Fruit fly (Drosophila melanogaster): ENCODE results near the gene CG43844.

The CG43844 gene

DNA sequence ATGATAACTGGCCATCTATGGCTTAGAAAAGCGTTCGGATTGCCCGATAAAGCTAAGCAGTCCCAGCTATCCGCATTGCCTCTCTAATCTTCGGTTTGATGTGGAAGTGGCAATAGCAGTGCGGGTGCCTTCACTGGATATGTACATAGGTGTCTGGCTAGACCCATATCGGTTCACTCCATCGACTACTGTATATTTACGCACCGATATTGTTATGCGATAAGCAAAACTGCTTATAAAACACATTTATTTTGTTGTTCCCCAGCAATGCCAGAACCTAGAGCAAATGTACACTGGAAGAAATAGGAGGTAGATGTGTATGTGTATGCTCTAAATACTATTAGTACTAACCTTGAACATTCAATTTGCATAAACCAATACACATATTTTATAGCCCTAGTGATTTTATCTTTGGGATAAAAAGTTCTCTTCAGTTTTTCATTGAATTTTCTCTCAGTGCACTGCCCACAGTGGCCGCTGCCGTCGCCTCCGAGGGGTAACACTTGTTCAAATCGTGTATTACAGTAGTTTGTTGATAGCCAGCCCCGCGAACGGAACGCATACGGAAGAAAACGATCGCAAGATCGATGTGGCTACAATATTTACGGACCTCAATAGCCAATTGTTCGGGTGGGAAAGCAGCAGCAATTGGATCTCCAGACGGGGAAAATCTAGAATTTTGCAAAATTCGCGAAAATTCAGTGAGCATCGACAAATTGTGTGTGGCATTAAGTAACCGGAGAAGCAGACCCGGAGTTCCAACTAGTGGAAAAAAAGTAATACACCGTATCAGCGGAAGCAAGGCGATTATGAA is 19.0 kb upstream of the CG43844 start, which contains the start of gene CG31431 (continued):
- TF ChIP-seq Mad (GFP tag; optimal IDR thresholded peaks at IDR 0.05) (peak; percentile 94), ac (GFP tag; optimal IDR thresholded peaks at IDR 0.05) (peak; percentile 88), Fer2 (tag; optimal IDR thresholded peaks at IDR 0.05) (peak; percentile 97), eve (GFP tag; optimal IDR thresholded peaks at IDR 0.05) (peak; percentile 73 to 97), CG16815 (GFP tag; optimal IDR thresholded peaks at IDR 0.05) (peak; percentile 92), Aef1 (GFP tag; IDR thresholded peaks at IDR 0.05) (peak; percentile 97), tup (GFP tag; optimal IDR thresholded peaks at IDR 0.05) (peak; percentile 94), sob (GFP tag; IDR thresholded peaks at IDR 0.05) (peak; percentile 99), nerfin-1 (tag; optimal IDR thresholded peaks at IDR 0.05) (peak; percentile 90), CG10147 (GFP tag; optimal IDR thresholded peaks at IDR 0.05) (peak; percentile 95), slbo (GFP tag; IDR thresholded peaks at IDR 0.05) (peak; percentile 99), Asciz (GFP tag; optimal IDR thresholded peaks at IDR 0.05) (peak; percentile 94), Lpt (GFP tag; optimal IDR thresholded peaks at IDR 0.05) (no peak), pfk (GFP tag; optimal IDR thresholded peaks at IDR 0.05) (peak; percentile 45), CG15696 (tag; optimal IDR thresholded peaks at IDR 0.05) (peak; percentile 96), HLH4C (GFP tag; IDR thresholded peaks at IDR 0.05; ENCODE audit: partially characterized antibody) (no peak), CG12104 (GFP tag; optimal IDR thresholded peaks at IDR 0.05) (peak; percentile 95), CG12155 (GFP tag; optimal IDR thresholded peaks at IDR 0.05) (peak; percentile 96), CG10565 (GFP tag; optimal IDR thresholded peaks at IDR 0.05) (peak; percentile 91), wdn (GFP tag; IDR thresholded peaks at IDR 0.05) (peak; percentile 97), H2.0 (GFP tag; IDR thresholded peaks at IDR 0.05) (peak; percentile 97), bigmax (GFP tag; optimal IDR thresholded peaks at IDR 0.05) (peak; percentile 55), tgo (GFP tag; IDR thresholded peaks at IDR 0.05) (peak; percentile 98), Kr (GFP tag; optimal IDR thresholded peaks at IDR 0.05) (peak; percentile 43), CG15514 (GFP tag; optimal IDR thresholded peaks at IDR 0.05) (peak; percentile 93), CG4404 (GFP tag; IDR thresholded peaks at IDR 0.05) (peak; percentile 96), Dll (GFP tag; IDR thresholded peaks at IDR 0.05; ENCODE audit: partially characterized antibody) (no peak), fu2 (GFP tag; optimal IDR thresholded peaks at IDR 0.05) (peak; percentile 97), CG12769 (tag; optimal IDR thresholded peaks at IDR 0.05) (peak; percentile 99), CG9932 (GFP tag; IDR thresholded peaks at IDR 0.05) (peak; percentile 96), fd102C (GFP tag; optimal IDR thresholded peaks at IDR 0.05) (peak; percentile 75), Hr78 (GFP tag; optimal IDR thresholded peaks at IDR 0.05) (peak in 1 of 2 experiments; percentile 76), Deaf1 (tag; optimal IDR thresholded peaks at IDR 0.05) (peak; percentile 88), zf30C (GFP tag; optimal IDR thresholded peaks at IDR 0.05) (peak; percentile 93), Sox102F (GFP tag; optimal IDR thresholded peaks at IDR 0.05) (peak; percentile 96), dmrt99B (tag; optimal IDR thresholded peaks at IDR 0.05) (peak; percentile 98), chinmo (GFP tag; IDR thresholded peaks at IDR 0.05; ENCODE audit: partially characterized antibody) (0 out of 4 replicates have a peak, but pooled peaks have one; percentile 17), schlank (tag; optimal IDR thresholded peaks at IDR 0.05) (peak; percentile 97), CG14441 (GFP tag; IDR thresholded peaks at IDR 0.05) (peak; percentile 97), HLH3B (GFP tag; IDR thresholded peaks at IDR 0.05) (peak; percentile 97), tap (tag; optimal IDR thresholded peaks at IDR 0.05) (peak; percentile 97), Dfd (GFP tag; optimal IDR thresholded peaks at IDR 0.05) (no peak), CG16863 (GFP tag; optimal IDR thresholded peaks at IDR 0.05) (peak; percentile 96), CG15479 (GFP tag; optimal IDR thresholded peaks at IDR 0.05) (peak; percentile 58), CG1603 (tag; optimal IDR thresholded peaks at IDR 0.05) (peak; percentile 98), wor (GFP tag; IDR thresholded peaks at IDR 0.05) (peak; percentile 90), gt (GFP tag; IDR thresholded peaks at IDR 0.05) (peak; percentile 88), CG42726 (GFP tag; IDR thresholded peaks at IDR 0.05; ENCODE audit: partially characterized antibody) (no peak)

All from whole organism, embryonic.